Fruit fly (Drosophila melanogaster): Measurements from ENCODE around the gene frac.

- TF ChIP-seq psq (GFP tag; optimal IDR thresholded peaks at IDR 0.05) (no peak), woc (GFP tag; optimal IDR thresholded peaks at IDR 0.05) (no peak), Mio (GFP tag; optimal IDR thresholded peaks at IDR 0.05) (no peak), Hnf4 (GFP tag; optimal IDR thresholded peaks at IDR 0.05) (no peak), dsf (GFP tag; optimal IDR thresholded peaks at IDR 0.05; ENCODE audit: borderline replicate concordance) (no peak), tai (GFP tag; optimal IDR thresholded peaks at IDR 0.05) (no peak), dl (GFP tag; optimal IDR thresholded peaks at IDR 0.05; ENCODE audit: insufficient read depth in 1 of 2, partially characterized antibody in 2 of 2) (no peak)
Observed at dm6 chr3L:7572948-7573347, 10.5 kb downstream of the frac start.
